Worm (Caenorhabditis elegans) whole organism, L4 larva: ENCODE measurements around the gene med-2.

Experiments
- Y75B8A.6 ChIP-seq: fragments of 200-800 bp; sonication (Bioruptor generic); IDR thresholded peaks from 2 replicates; pipeline ENCODE4 v1.3.6; 2022; ENCODE audit warnings: missing genetic modification reagents, missing genetic modification characterization, missing compliant biosample characterization
- ceh-28 ChIP-seq: fragments of 150-350 bp; optimal IDR thresholded peaks from 2 replicates; lab custom pipeline; 2014; ENCODE audit warnings: missing biosample characterization, missing genetic modification reagents, missing genetic modification characterization
- ceh-62 ChIP-seq: sonication (generic microtip); optimal IDR thresholded peaks from 2 replicates; lab custom pipeline; 2017; ENCODE audit warnings: missing biosample characterization, missing genetic modification characterization
- ces-1 ChIP-seq: fragments of 150-350 bp; sonication (generic microtip); optimal IDR thresholded peaks from 4 replicates; lab custom pipeline; 2014; ENCODE audit warnings: missing biosample characterization, missing genetic modification reagents, missing genetic modification characterization
- egl-27 ChIP-seq: sonication (generic microtip); optimal IDR thresholded peaks from 3 replicates; lab custom pipeline; 2017; ENCODE audit warnings: missing biosample characterization, missing genetic modification reagents, missing genetic modification characterization
- lir-3 ChIP-seq: sonication (generic microtip); optimal IDR thresholded peaks from 2 replicates; lab custom pipeline; 2016; ENCODE audit warnings: mild to moderate bottlenecking, missing genetic modification characterization, missing compliant biosample characterization
- lsy-2 ChIP-seq, 2 experiments: fragments of 150-350 bp in 1 of 2; sonication (generic microtip) in 1 of 2; optimal IDR thresholded peaks; 2 replicates each; lab custom pipeline; 2014 to 2017; ENCODE audit warnings: missing biosample characterization in 2 of 2, missing genetic modification characterization in 2 of 2
- nhr-25 ChIP-seq: sonication (generic microtip); optimal IDR thresholded peaks from 2 replicates; lab custom pipeline; 2017; ENCODE audit warnings: missing genetic modification characterization, mild to moderate bottlenecking, missing compliant biosample characterization, antibody characterized with exemption, moderate library complexity, borderline replicate concordance; ENCODE audit not compliant: insufficient read depth
- nhr-28 ChIP-seq: fragments of 150-350 bp; optimal IDR thresholded peaks from 2 replicates; lab custom pipeline; 2014; ENCODE audit warnings: missing biosample characterization, missing genetic modification characterization
- pha-4 ChIP-seq, 2 experiments: fragments of 150-350 bp in 1 of 2; fragments of 200-800 bp in 1 of 2; sonication (Bioruptor generic) in 1 of 2; IDR thresholded peaks in 1 of 2; optimal IDR thresholded peaks in 1 of 2; 2 replicates each; pipeline versions ENCODE4 v1.3.6 to Lab custom; 2014 to 2022; ENCODE audit warnings: missing genetic modification characterization in 2 of 2, missing genetic modification reagents in 2 of 2, missing biosample characterization in 1 of 2, missing compliant biosample characterization in 1 of 2
- php-3 ChIP-seq: fragments of 200-800 bp; sonication (Bioruptor generic); IDR thresholded peaks from 2 replicates; pipeline ENCODE4 v1.3.6; 2022; ENCODE audit warnings: missing genetic modification reagents, missing genetic modification characterization, missing compliant biosample characterization
- pqm-1 ChIP-seq: sonication (generic microtip); optimal IDR thresholded peaks from 2 replicates; lab custom pipeline; 2017; ENCODE audit warnings: missing biosample characterization, missing genetic modification characterization
- sdz-12 ChIP-seq: fragments of 200-800 bp; sonication (Bioruptor generic); optimal IDR thresholded peaks from 2 replicates; lab custom pipeline; 2018; ENCODE audit warnings: mild to moderate bottlenecking, missing genetic modification characterization, missing compliant biosample characterization
- zip-2 ChIP-seq: fragments of 150-350 bp; optimal IDR thresholded peaks from 2 replicates; lab custom pipeline; 2014; ENCODE audit warnings: missing biosample characterization, missing genetic modification characterization

DNA sequence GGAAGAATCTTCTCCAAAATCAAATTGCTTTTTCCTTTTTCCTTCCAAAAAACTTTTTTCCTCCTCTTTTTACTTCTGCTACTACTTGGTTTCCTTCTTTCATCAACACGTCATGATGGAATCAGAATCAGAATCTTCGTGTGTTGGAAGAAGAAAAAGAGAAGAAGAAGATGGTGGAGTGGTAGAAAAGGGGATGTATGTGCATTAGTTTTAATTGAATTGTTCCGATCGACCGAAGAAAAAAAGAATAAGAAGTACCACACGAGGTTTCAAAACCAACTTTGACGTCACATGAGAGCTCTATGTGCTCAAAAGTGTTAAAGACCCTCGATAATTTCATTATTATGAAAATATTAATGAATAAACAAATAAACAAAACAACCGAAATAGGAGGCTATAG, 30.5 kb downstream of the med-2 start:
- no peak for TF ChIP-seq sdz-12 (GFP tag; lab: Kevin White, UChicago)
- TF ChIP-seq pha-4 (GFP tag; IDR thresholded peaks at IDR 0.05; lab: Robert Waterston, UW): no peak
- TF ChIP-seq pha-4 (tag; optimal IDR thresholded peaks at IDR 0.05; lab: Kevin White, UChicago): no peak
- TF ChIP-seq nhr-25 (tag; lab: Kevin White, UChicago): no peak
- TF ChIP-seq ceh-28 (tag; lab: Kevin White, UChicago): no peak
- no peak for TF ChIP-seq Y75B8A.6
- TF ChIP-seq zip-2 (tag; lab: Kevin White, UChicago): no peak
- TF ChIP-seq ceh-62: no peak
- TF ChIP-seq lir-3 (tag; lab: Kevin White, UChicago): no peak
- peak; percentile 52 for TF ChIP-seq ces-1 (GFP tag; lab: Kevin White, UChicago)
- TF ChIP-seq php-3: no peak
- no peak for TF ChIP-seq nhr-28 (tag; lab: Kevin White, UChicago)
- TF ChIP-seq pqm-1 (tag; lab: Kevin White, UChicago): no peak
- peak in 1 of 2 experiments; percentile 31 for TF ChIP-seq lsy-2 (tag; optimal IDR thresholded peaks at IDR 0.05; lab: Kevin White, UChicago)
- TF ChIP-seq egl-27: no peak
